Worm (Caenorhabditis elegans): ENCODE measurements around the gene nit-1.

The nit-1 gene

ce11 chrIII:3953235-3953634 lies 31.2 kb downstream of the nit-1 start (continued):
- TF ChIP-seq unc-130 (tag; optimal IDR thresholded peaks at IDR 0.05): peak; percentile 74
- no peak for TF ChIP-seq ces-1 (GFP tag; optimal IDR thresholded peaks at IDR 0.05)
- TF ChIP-seq Y116A8C.19 (tag; optimal IDR thresholded peaks at IDR 0.05; ENCODE audit: borderline replicate concordance): no peak
- TF ChIP-seq elt-2 (tag; optimal IDR thresholded peaks at IDR 0.05): no peak
- TF ChIP-seq lin-15B (tag; optimal IDR thresholded peaks at IDR 0.05): no peak
- peak; percentile 50 for TF ChIP-seq rnt-1 (tag; optimal IDR thresholded peaks at IDR 0.05)

ce11 chrIII:3954220-3954619 lies 32.2 kb downstream of the nit-1 start:
- TF ChIP-seq ceh-8 (GFP tag; optimal IDR thresholded peaks at IDR 0.05): peak; percentile 37
- peak in 1 of 3 experiments; percentile 8 for TF ChIP-seq ceh-82 (tag; optimal IDR thresholded peaks at IDR 0.05)
- TF ChIP-seq pax-3 (tag; optimal IDR thresholded peaks at IDR 0.05): peak; percentile 57
- no peak for TF ChIP-seq sox-4 (tag; optimal IDR thresholded peaks at IDR 0.05)
- no peak for TF ChIP-seq nhr-90 (tag; optimal IDR thresholded peaks at IDR 0.05; ENCODE audit: poor library complexity)
- TF ChIP-seq elt-3 (tag; optimal IDR thresholded peaks at IDR 0.05): no peak
- no peak for TF ChIP-seq sptf-1 (tag; optimal IDR thresholded peaks at IDR 0.05)
- TF ChIP-seq mdl-1 (tag; optimal IDR thresholded peaks at IDR 0.05): peak in 1 of 2 experiments; percentile 90
- no peak for TF ChIP-seq fkh-10 (GFP tag; optimal IDR thresholded peaks at IDR 0.05)
- TF ChIP-seq zag-1 (tag; optimal IDR thresholded peaks at IDR 0.05): no peak
- no peak for TF ChIP-seq unc-62 (GFP tag; optimal IDR thresholded peaks at IDR 0.05)
- no peak for TF ChIP-seq grh-1 (GFP tag; IDR thresholded peaks at IDR 0.05)
- TF ChIP-seq pqm-1 (tag; optimal IDR thresholded peaks at IDR 0.05): no peak
- peak; percentile 34 for TF ChIP-seq rnt-1 (tag; optimal IDR thresholded peaks at IDR 0.05)
- peak; percentile 42 for TF ChIP-seq C16A3.4 (tag; optimal IDR thresholded peaks at IDR 0.05)
- peak; percentile 62 for TF ChIP-seq nhr-20 (tag; optimal IDR thresholded peaks at IDR 0.05)
- no peak for TF ChIP-seq efl-3 (GFP tag; optimal IDR thresholded peaks at IDR 0.05)
- TF ChIP-seq ets-5 (GFP tag; IDR thresholded peaks at IDR 0.05): no peak
- peak; percentile 22 for TF ChIP-seq unc-86 (tag; optimal IDR thresholded peaks at IDR 0.05)
- TF ChIP-seq nhr-71 (tag; optimal IDR thresholded peaks at IDR 0.05): peak; percentile 85
- TF ChIP-seq egl-13 (tag; optimal IDR thresholded peaks at IDR 0.05): no peak
- no peak for TF ChIP-seq nhr-84 (tag; optimal IDR thresholded peaks at IDR 0.05)
- no peak for TF ChIP-seq tlp-1 (tag; optimal IDR thresholded peaks at IDR 0.05)
- TF ChIP-seq nhr-19 (GFP tag; conservative IDR thresholded peaks at IDR 0.05): peak; percentile 49; the same call in 1 of the 2 replicates
- no peak for TF ChIP-seq F16B12.6 (tag; optimal IDR thresholded peaks at IDR 0.05)
- no peak for TF ChIP-seq egl-27 (tag; optimal IDR thresholded peaks at IDR 0.05)
- no peak for TF ChIP-seq pag-3 (tag; optimal IDR thresholded peaks at IDR 0.05; ENCODE audit: borderline replicate concordance, insufficient read depth)
- peak in 1 of 2 experiments; percentile 8 for TF ChIP-seq ztf-11 (tag; optimal IDR thresholded peaks at IDR 0.05)
- no peak for TF ChIP-seq snpc-4 (tag; optimal IDR thresholded peaks at IDR 0.05)
- TF ChIP-seq ces-1 (GFP tag; optimal IDR thresholded peaks at IDR 0.05): no peak
- TF ChIP-seq C04F5.9 (tag; optimal IDR thresholded peaks at IDR 0.05): no peak
- TF ChIP-seq mef-2 (tag; optimal IDR thresholded peaks at IDR 0.05): no peak
- TF ChIP-seq vab-15 (tag; optimal IDR thresholded peaks at IDR 0.05): peak; percentile 29
- TF ChIP-seq fkh-4 (tag; optimal IDR thresholded peaks at IDR 0.05; ENCODE audit: borderline replicate concordance): no peak
- TF ChIP-seq mep-1 (tag; optimal IDR thresholded peaks at IDR 0.05): peak; percentile 52
- no peak for TF ChIP-seq ceh-88 (GFP tag; IDR thresholded peaks at IDR 0.05)
- TF ChIP-seq mab-9 (GFP tag; IDR thresholded peaks at IDR 0.05): no peak
- TF ChIP-seq ama-1 (optimal IDR thresholded peaks at IDR 0.05): peak; percentile 59
- no peak for TF ChIP-seq lin-15B (tag; optimal IDR thresholded peaks at IDR 0.05)
- TF ChIP-seq nhr-237 (tag; optimal IDR thresholded peaks at IDR 0.05): no peak
- peak; percentile 37 for TF ChIP-seq swsn-7 (tag; optimal IDR thresholded peaks at IDR 0.05)
- TF ChIP-seq unc-130 (tag; optimal IDR thresholded peaks at IDR 0.05): peak; percentile 54
- peak; percentile 70 for TF ChIP-seq ztf-4 (tag; optimal IDR thresholded peaks at IDR 0.05)
- TF ChIP-seq dsc-1 (tag; optimal IDR thresholded peaks at IDR 0.05): peak; percentile 46
- TF ChIP-seq nhr-11 (tag; optimal IDR thresholded peaks at IDR 0.05): no peak
- peak; percentile 42 for TF ChIP-seq nhr-47 (tag; optimal IDR thresholded peaks at IDR 0.05)
- TF ChIP-seq skn-1 (tag; optimal IDR thresholded peaks at IDR 0.05): no peak
- TF ChIP-seq irx-1 (tag; optimal IDR thresholded peaks at IDR 0.05): peak; percentile 25
- no peak for TF ChIP-seq hpl-2 (GFP tag; optimal IDR thresholded peaks at IDR 0.05)
